Fruit fly (Drosophila melanogaster) whole organism, adult: ENCODE data around the gene CG15742.
A peak's percentile ranks its signal among the peaks of the same experiment; 100 is the strongest.

Experiments used
- CG11617 ChIP-seq: fragments of 200-800 bp; sonication (Bioruptor generic); optimal IDR thresholded peaks from 2 replicates; lab custom pipeline; 2017; ENCODE audit warnings: mild to moderate bottlenecking, missing biosample characterization, missing genetic modification reagents, missing genetic modification characterization
- CG12768 ChIP-seq: fragments of 200-800 bp; sonication (Bioruptor generic); optimal IDR thresholded peaks from 2 replicates; lab custom pipeline; 2017; ENCODE audit warnings: missing biosample characterization, missing genetic modification characterization, mild to moderate bottlenecking, moderate library complexity, missing genetic modification reagents
- CG14711 ChIP-seq: fragments of 200-800 bp; sonication (Bioruptor generic); optimal IDR thresholded peaks from 2 replicates; lab custom pipeline; 2018; ENCODE audit warnings: missing biosample characterization, mild to moderate bottlenecking, missing genetic modification characterization, moderate library complexity
- CG1620 ChIP-seq: fragments of 200-800 bp; sonication (Bioruptor generic); optimal IDR thresholded peaks from 2 replicates; lab custom pipeline; 2016; ENCODE audit warnings: missing biosample characterization, missing genetic modification characterization
- CG33017 ChIP-seq: fragments of 200-800 bp; sonication (Bioruptor generic); optimal IDR thresholded peaks from 2 replicates; lab custom pipeline; 2018; ENCODE audit warnings: missing biosample characterization, mild to moderate bottlenecking, missing genetic modification characterization, moderate library complexity
- CG5204 ChIP-seq: fragments of 200-800 bp; sonication (Bioruptor generic); optimal IDR thresholded peaks from 2 replicates; lab custom pipeline; 2016; ENCODE audit warnings: missing biosample characterization, missing genetic modification characterization
- CG7045 ChIP-seq: fragments of 200-800 bp; sonication (Bioruptor generic); optimal IDR thresholded peaks from 2 replicates; lab custom pipeline; 2017; ENCODE audit warnings: missing biosample characterization, mild to moderate bottlenecking, missing genetic modification characterization
- CG7101 ChIP-seq: fragments of 200-800 bp; sonication (Bioruptor generic); optimal IDR thresholded peaks from 2 replicates; lab custom pipeline; 2018; ENCODE audit warnings: missing biosample characterization, mild to moderate bottlenecking, missing genetic modification characterization, moderate library complexity
- Clk ChIP-seq: fragments of 200-800 bp; sonication (Bioruptor generic); optimal IDR thresholded peaks from 2 replicates; lab custom pipeline; 2017; ENCODE audit warnings: missing biosample characterization, missing genetic modification characterization
- Crg-1 ChIP-seq: fragments of 200-800 bp; sonication (Bioruptor generic); optimal IDR thresholded peaks from 2 replicates; lab custom pipeline; 2016; ENCODE audit warnings: missing biosample characterization, missing genetic modification characterization
- Hr96 ChIP-seq: fragments of 200-800 bp; sonication (Bioruptor generic); optimal IDR thresholded peaks from 2 replicates; lab custom pipeline; 2016; ENCODE audit warnings: missing biosample characterization, missing genetic modification characterization
- Mnt ChIP-seq: fragments of 200-800 bp; sonication (Bioruptor generic); optimal IDR thresholded peaks from 2 replicates; lab custom pipeline; 2016; ENCODE audit warnings: missing biosample characterization, mild to moderate bottlenecking, missing genetic modification characterization
- bab1 ChIP-seq: fragments of 200-800 bp; sonication (Bioruptor generic); optimal IDR thresholded peaks from 3 replicates; lab custom pipeline; 2019; ENCODE audit warnings: missing biosample characterization, mild to moderate bottlenecking, missing genetic modification characterization, moderate library complexity
- cic ChIP-seq: fragments of 200-800 bp; sonication (Bioruptor generic); optimal IDR thresholded peaks from 2 replicates; lab custom pipeline; 2017; ENCODE audit warnings: missing biosample characterization, mild to moderate bottlenecking, missing genetic modification characterization, moderate library complexity
- cnc ChIP-seq, 2 experiments: fragments of >200 bp; optimal IDR thresholded peaks; 2 replicates each; lab custom pipeline; 2017
- kay ChIP-seq: fragments of 200-800 bp; sonication (Bioruptor generic); peaks from one replicate; lab custom pipeline; 2016; ENCODE audit warnings: missing biosample characterization, missing genetic modification characterization, borderline replicate concordance
- ovo ChIP-seq: fragments of 200-800 bp; sonication (Bioruptor generic); optimal IDR thresholded peaks from 2 replicates; lab custom pipeline; 2016; ENCODE audit warnings: missing biosample characterization, missing genetic modification characterization
- pad ChIP-seq: fragments of 200-800 bp; sonication (Bioruptor generic); optimal IDR thresholded peaks from 3 replicates; lab custom pipeline; 2017; ENCODE audit warnings: missing biosample characterization, missing genetic modification characterization, mild to moderate bottlenecking, moderate library complexity, missing genetic modification reagents
- tj ChIP-seq: fragments of 200-800 bp; sonication (Bioruptor generic); optimal IDR thresholded peaks from 3 replicates; lab custom pipeline; 2017; ENCODE audit warnings: missing biosample characterization, mild to moderate bottlenecking, missing genetic modification characterization, moderate library complexity
- toe ChIP-seq: fragments of 200-800 bp; sonication (Bioruptor generic); optimal IDR thresholded peaks from 2 replicates; lab custom pipeline; 2016; ENCODE audit warnings: missing biosample characterization, missing genetic modification characterization

CG15742 gene

dm6 chrX:13244462-13244861 lies 13.8 kb downstream of the CG15742 start:
- TF ChIP-seq CG12768 (GFP tag; lab: Kevin White, UChicago) (no peak), toe (GFP tag; lab: Kevin White, UChicago) (no peak), tj (GFP tag; lab: Kevin White, UChicago) (no peak), bab1 (GFP tag; lab: Kevin White, UChicago) (no peak), cnc (optimal IDR thresholded peaks at IDR 0.05; lab: Kevin White, UChicago) (no peak), Hr96 (GFP tag; lab: Kevin White, UChicago) (no peak), CG11617 (GFP tag; lab: Kevin White, UChicago) (no peak), Crg-1 (GFP tag; lab: Kevin White, UChicago) (no peak), Mnt (GFP tag; lab: Kevin White, UChicago) (no peak), CG1620 (no peak), CG5204 (GFP tag; lab: Kevin White, UChicago) (no peak), CG7101 (tag; lab: Kevin White, UChicago) (no peak), CG33017 (no peak)

dm6 chrX:13243726-13244323 lies 14.5 kb downstream of the CG15742 start:
- TF ChIP-seq CG7045 (GFP tag; lab: Kevin White, UChicago) (no peak), CG5204 (GFP tag; lab: Kevin White, UChicago) (no peak), tj (GFP tag; lab: Kevin White, UChicago) (peak; percentile 19), CG12768 (GFP tag; lab: Kevin White, UChicago) (no peak), Hr96 (GFP tag; lab: Kevin White, UChicago) (no peak), CG7101 (tag; lab: Kevin White, UChicago) (no peak), pad (GFP tag; lab: Kevin White, UChicago) (no peak), Crg-1 (GFP tag; lab: Kevin White, UChicago) (no peak), CG1620 (no peak), CG14711 (tag; lab: Kevin White, UChicago) (no peak), cic (GFP tag; lab: Kevin White, UChicago) (peak; percentile 23), CG33017 (no peak), Mnt (GFP tag; lab: Kevin White, UChicago) (no peak), cnc (optimal IDR thresholded peaks at IDR 0.05; lab: Kevin White, UChicago) (no peak), bab1 (GFP tag; lab: Kevin White, UChicago) (no peak), kay (GFP tag; lab: Kevin White, UChicago) (peak; percentile 78), toe (GFP tag; lab: Kevin White, UChicago) (no peak), Clk (no peak), CG11617 (GFP tag; lab: Kevin White, UChicago) (no peak)

dm6 chrX:13240812-13241211 lies 17.5 kb downstream of the CG15742 start:
- TF ChIP-seq CG7045 (GFP tag; lab: Kevin White, UChicago) = no peak
- no peak for TF ChIP-seq ovo (GFP tag; lab: Kevin White, UChicago)
- no peak for TF ChIP-seq CG1620
- no peak for TF ChIP-seq Hr96 (GFP tag; lab: Kevin White, UChicago)
- TF ChIP-seq kay (GFP tag; lab: Kevin White, UChicago) = no peak
- TF ChIP-seq cic (GFP tag; lab: Kevin White, UChicago) = no peak
- TF ChIP-seq CG11617 (GFP tag; lab: Kevin White, UChicago) = no peak
- TF ChIP-seq CG5204 (GFP tag; lab: Kevin White, UChicago) = no peak
- no peak for TF ChIP-seq tj (GFP tag; lab: Kevin White, UChicago)
- TF ChIP-seq Clk = no peak
- TF ChIP-seq CG14711 (tag; lab: Kevin White, UChicago) = no peak
- no peak for TF ChIP-seq toe (GFP tag; lab: Kevin White, UChicago)
- TF ChIP-seq CG7101 (tag; lab: Kevin White, UChicago) = no peak
- TF ChIP-seq cnc (optimal IDR thresholded peaks at IDR 0.05; lab: Kevin White, UChicago) = no peak
- TF ChIP-seq CG33017 = no peak
- no peak for TF ChIP-seq Crg-1 (GFP tag; lab: Kevin White, UChicago)
- TF ChIP-seq bab1 (GFP tag; lab: Kevin White, UChicago) = no peak
- TF ChIP-seq CG12768 (GFP tag; lab: Kevin White, UChicago) = no peak

- TF ChIP-seq tj (GFP tag; lab: Kevin White, UChicago) = peak; percentile 78
- peak; percentile 13 for TF ChIP-seq CG14711 (tag; lab: Kevin White, UChicago)
- peak; percentile 5 for TF ChIP-seq CG33017
- peak; percentile 13 for TF ChIP-seq CG7101 (tag; lab: Kevin White, UChicago)
- TF ChIP-seq CG7045 (GFP tag; lab: Kevin White, UChicago) = peak; percentile 22
- TF ChIP-seq cnc (optimal IDR thresholded peaks at IDR 0.05; lab: Kevin White, UChicago) = no peak
- no peak for TF ChIP-seq CG5204 (GFP tag; lab: Kevin White, UChicago)
- TF ChIP-seq Mnt (GFP tag; lab: Kevin White, UChicago) = no peak
Measured at dm6 chrX:13238294-13238917, 19.9 kb downstream of the CG15742 start.

dm6 chrX:13236516-13237245 lies 21.6 kb downstream of the CG15742 start, which contains the start of gene CG32639:
Gene CG32639, minus strand, starts transcription at chrX:13236566.
- no peak for TF ChIP-seq pad (GFP tag; lab: Kevin White, UChicago)
- TF ChIP-seq Clk = no peak
- no peak for TF ChIP-seq kay (GFP tag; lab: Kevin White, UChicago)
- TF ChIP-seq cnc (optimal IDR thresholded peaks at IDR 0.05; lab: Kevin White, UChicago) = no peak
- no peak for TF ChIP-seq CG33017
- TF ChIP-seq ovo (GFP tag; lab: Kevin White, UChicago) = no peak
- no peak for TF ChIP-seq Mnt (GFP tag; lab: Kevin White, UChicago)
- no peak for TF ChIP-seq Hr96 (GFP tag; lab: Kevin White, UChicago)
- TF ChIP-seq CG12768 (GFP tag; lab: Kevin White, UChicago) = no peak
- TF ChIP-seq CG5204 (GFP tag; lab: Kevin White, UChicago) = no peak
- no peak for TF ChIP-seq CG1620
- no peak for TF ChIP-seq CG7101 (tag; lab: Kevin White, UChicago)
- TF ChIP-seq toe (GFP tag; lab: Kevin White, UChicago) = no peak
- TF ChIP-seq Crg-1 (GFP tag; lab: Kevin White, UChicago) = no peak
- TF ChIP-seq cic (GFP tag; lab: Kevin White, UChicago) = no peak
- TF ChIP-seq tj (GFP tag; lab: Kevin White, UChicago) = no peak
